Worm (Caenorhabditis elegans) whole organism, L4 larva: Measurements from ENCODE around the gene gbh-2.

Experiments used
- Y48G9A.11 ChIP-seq: fragments of 200-800 bp; sonication (Bioruptor generic); IDR thresholded peaks from 2 replicates; pipeline ENCODE4 v1.3.6; 2022; ENCODE audit warnings: missing genetic modification reagents, missing genetic modification characterization, missing compliant biosample characterization
- aha-1 ChIP-seq: fragments of 150-350 bp; peaks from one replicate; lab custom pipeline; 2014; ENCODE audit warnings: missing biosample characterization, missing genetic modification characterization
- ceh-20 ChIP-seq: fragments of 200-800 bp; sonication (Bioruptor generic); IDR thresholded peaks from 2 replicates; pipeline ENCODE4 v1.3.6; 2022; ENCODE audit warnings: missing genetic modification reagents, missing genetic modification characterization, missing compliant biosample characterization
- nhr-11 ChIP-seq: fragments of 150-350 bp; optimal IDR thresholded peaks from 2 replicates; lab custom pipeline; 2014; ENCODE audit warnings: missing biosample characterization, missing genetic modification characterization
- saeg-2 ChIP-seq: fragments of 200-800 bp; sonication (Bioruptor generic); IDR thresholded peaks from 2 replicates; pipeline ENCODE4 v1.3.6; 2022; ENCODE audit warnings: missing genetic modification reagents, missing genetic modification characterization, missing compliant biosample characterization

DNA sequence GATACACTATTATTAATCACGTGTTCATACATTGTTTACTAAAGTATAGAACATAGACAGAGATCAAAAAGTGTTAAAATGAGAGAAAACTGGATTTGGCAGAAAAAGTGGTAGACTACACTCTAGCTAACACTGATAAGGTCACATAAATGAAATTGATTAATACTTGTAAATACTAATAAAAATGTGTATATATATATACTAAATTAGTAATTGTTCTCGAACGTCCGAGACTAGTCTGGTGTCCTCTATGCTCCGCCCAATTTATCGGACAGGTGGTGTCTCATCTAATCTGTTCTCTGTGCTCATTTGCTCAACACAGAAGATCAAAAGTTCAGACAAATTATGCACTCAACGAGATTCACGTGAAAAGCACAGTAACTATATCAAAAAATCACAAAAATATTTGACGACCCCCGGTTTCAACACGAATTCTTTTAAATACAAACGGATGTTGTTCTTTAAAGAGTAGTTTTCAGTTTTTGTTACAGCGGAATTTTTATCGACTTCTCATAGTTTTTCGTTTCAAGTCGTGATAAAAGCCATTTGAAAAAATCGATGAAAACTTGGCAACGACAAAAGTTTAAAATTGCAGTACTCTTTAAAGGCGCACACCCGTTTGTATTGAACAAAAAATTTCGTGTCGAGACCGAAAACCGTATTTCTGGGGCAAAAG is 4.5 kb upstream of the gbh-2 start:
- TF ChIP-seq ceh-20 (GFP tag; lab: Robert Waterston, UW) (no peak), aha-1 (peak; percentile 98), saeg-2 (GFP tag; lab: Robert Waterston, UW) (no peak), Y48G9A.11 (GFP tag; lab: Robert Waterston, UW) (no peak), nhr-11 (no peak)
